Worm (Caenorhabditis elegans) whole organism, midembryonic: ENCODE data around the gene col-148.

ENCODE experiments used
- T22C8.4 ChIP-seq: fragments of 200-800 bp; sonication (Bioruptor generic); IDR thresholded peaks from 2 replicates; pipeline ENCODE4 v1.3.6; 2022; ENCODE audit warnings: missing genetic modification characterization, missing compliant biosample characterization
- flt-1 ChIP-seq: fragments of 200-800 bp; sonication (Bioruptor generic); IDR thresholded peaks from 2 replicates; pipeline ENCODE4 v1.3.6; 2022; ENCODE audit warnings: missing genetic modification characterization, missing compliant biosample characterization
- ref-1 ChIP-seq: fragments of 200-800 bp; sonication (Bioruptor generic); conservative IDR thresholded peaks from 2 replicates; pipeline ENCODE4 v1.3.6; 2022; ENCODE audit warnings: missing genetic modification reagents, missing genetic modification characterization, missing compliant biosample characterization
- ztf-23 ChIP-seq: fragments of 200-800 bp; sonication (Bioruptor generic); IDR thresholded peaks from 2 replicates; pipeline ENCODE4 v1.3.6; 2022; ENCODE audit warnings: missing genetic modification reagents, missing genetic modification characterization, missing compliant biosample characterization

DNA sequence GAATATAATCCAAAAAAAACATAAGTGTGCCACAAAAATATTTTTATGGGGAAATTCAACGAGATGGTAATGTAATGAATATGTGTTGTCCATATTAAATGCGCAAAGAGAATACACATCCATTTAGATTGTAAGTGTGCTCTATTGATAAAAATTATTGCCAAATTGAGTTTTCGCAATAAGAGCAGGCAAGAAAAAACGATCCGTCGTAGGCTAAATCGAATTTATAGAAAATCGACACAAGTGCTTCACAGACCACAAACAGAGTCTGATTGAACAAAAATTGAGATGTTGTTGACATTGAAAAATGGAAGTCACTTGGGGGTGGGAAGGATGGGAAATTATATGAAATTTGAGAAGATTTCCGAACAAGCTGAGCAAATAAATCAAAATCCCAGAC lies 23.5 kb downstream of the col-148 start:
- no peak for TF ChIP-seq ztf-23 (GFP tag; lab: Robert Waterston, UW)
- no peak for TF ChIP-seq ref-1 (GFP tag; lab: Robert Waterston, UW)
- no peak for TF ChIP-seq T22C8.4
- no peak for TF ChIP-seq flt-1 (GFP tag; lab: Robert Waterston, UW)
